Worm (Caenorhabditis elegans): ENCODE measurements around the gene K08D10.10.
A peak's percentile ranks its signal among the peaks of the same experiment; 100 is the strongest.

K08D10.10 gene

DNA sequence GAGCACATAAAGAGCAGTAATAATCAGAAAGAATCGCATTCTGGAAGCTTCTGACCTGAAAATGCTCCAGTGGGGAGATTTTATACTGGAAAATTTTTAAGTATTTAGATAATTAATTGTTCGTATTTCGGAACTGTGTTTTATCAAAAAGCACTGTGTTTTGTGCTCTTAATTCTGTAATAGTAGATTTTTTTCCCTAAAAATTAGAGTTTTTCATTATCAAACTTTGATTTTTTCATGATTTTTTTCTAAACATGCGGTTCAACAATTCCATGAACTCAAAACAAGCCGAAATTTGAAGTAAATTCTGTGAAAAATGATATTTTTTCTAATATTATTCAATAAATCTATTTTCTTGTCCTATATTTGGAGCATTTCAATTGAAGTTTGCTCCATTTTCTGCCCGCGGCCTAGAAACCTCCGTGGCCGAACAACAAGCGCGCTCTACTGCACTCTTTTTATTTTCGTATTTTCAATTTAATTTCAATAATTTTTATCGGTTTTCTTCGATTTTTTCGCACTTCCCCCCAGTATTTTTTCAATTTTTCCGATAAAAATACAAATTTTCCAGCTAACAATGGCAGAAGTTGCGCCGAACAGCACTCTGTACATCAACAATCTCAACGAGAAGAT is 19.6 kb downstream of the K08D10.10 start, which contains the start of the genes K08D10.13 and rnp-2:
K08D10.13 (minus strand) TSS at position 51 of the 633 bp plus-strand sequence.
rnp-2 (plus strand) TSS at position 546 of the 633 bp plus-strand sequence.
- TF ChIP-seq sea-2 (GFP tag; IDR thresholded peaks at IDR 0.05) (no peak), hmg-20 (GFP tag; IDR thresholded peaks at IDR 0.05) (no peak), Y67H2A.10 (GFP tag; conservative IDR thresholded peaks at IDR 0.05) (no peak), mcd-1 (GFP tag; IDR thresholded peaks at IDR 0.05) (peak; percentile 89), let-607 (tag; optimal IDR thresholded peaks at IDR 0.05) (no peak), T26A5.8 (tag; optimal IDR thresholded peaks at IDR 0.05) (no peak), Y53F4B.3 (GFP tag; IDR thresholded peaks at IDR 0.05) (no peak), aptf-2 (GFP tag; conservative IDR thresholded peaks at IDR 0.05) (no peak), ZK185.1 (tag; optimal IDR thresholded peaks at IDR 0.05; ENCODE audit: poor library complexity, severe bottlenecking) (no peak), lin-54 (GFP tag; optimal IDR thresholded peaks at IDR 0.05) (peak; percentile 47), Y79H2A.3 (GFP tag; conservative IDR thresholded peaks at IDR 0.05) (no peak), ztf-26 (tag; optimal IDR thresholded peaks at IDR 0.05) (no peak), F37B4.10 (GFP tag; IDR thresholded peaks at IDR 0.05) (no peak), F33H1.4 (GFP tag; IDR thresholded peaks at IDR 0.05) (0 out of 2 replicates have a peak, but pooled peaks have one; percentile 18), nfya-2 (GFP tag; IDR thresholded peaks at IDR 0.05) (no peak), C06A6.2 (GFP tag; conservative IDR thresholded peaks at IDR 0.05) (no peak), hmg-1.2 (GFP tag; IDR thresholded peaks at IDR 0.05) (no peak), lsy-27 (tag; optimal IDR thresholded peaks at IDR 0.05; ENCODE audit: borderline replicate concordance, insufficient read depth) (no peak), lin-40 (tag; optimal IDR thresholded peaks at IDR 0.05) (no peak), lir-1 (GFP tag; conservative IDR thresholded peaks at IDR 0.05) (no peak), attf-3 (GFP tag; conservative IDR thresholded peaks at IDR 0.05) (0 out of 2 replicates have a peak, but pooled peaks have one; percentile 42), K11D2.4 (GFP tag; IDR thresholded peaks at IDR 0.05) (no peak), ztf-22 (GFP tag; optimal IDR thresholded peaks at IDR 0.05) (no peak), nhr-80 (tag; optimal IDR thresholded peaks at IDR 0.05) (no peak), nhr-179 (tag; optimal IDR thresholded peaks at IDR 0.05) (no peak), dox-1 (GFP tag; IDR thresholded peaks at IDR 0.05) (no peak), lin-35 (GFP tag; optimal IDR thresholded peaks at IDR 0.05) (peak in 1 of 3 experiments; percentile 28), cebp-2 (GFP tag; IDR thresholded peaks at IDR 0.05) (no peak), ceh-40 (GFP tag; IDR thresholded peaks at IDR 0.05) (no peak), snpc-4 (GFP tag; optimal IDR thresholded peaks at IDR 0.05) (no peak), snpc-4 (tag; optimal IDR thresholded peaks at IDR 0.05) (peak in 1 of 4 experiments; percentile 3), madf-3 (GFP tag; IDR thresholded peaks at IDR 0.05) (no peak), xnd-1 (tag; optimal IDR thresholded peaks at IDR 0.05) (no peak), ztf-18 (tag; optimal IDR thresholded peaks at IDR 0.05) (no peak), hlh-26 (GFP tag; conservative IDR thresholded peaks at IDR 0.05) (no peak), sdz-38 (tag; optimal IDR thresholded peaks at IDR 0.05) (no peak), zim-3 (tag; optimal IDR thresholded peaks at IDR 0.05) (no peak), ztf-3 (GFP tag; optimal IDR thresholded peaks at IDR 0.05) (no peak), hsf-1 (GFP tag; IDR thresholded peaks at IDR 0.05) (no peak), ama-1 (optimal IDR thresholded peaks at IDR 0.05) (no peak), ama-1 (GFP tag; optimal IDR thresholded peaks at IDR 0.05) (no peak), bed-2 (GFP tag; IDR thresholded peaks at IDR 0.05) (0 out of 2 replicates have a peak, but pooled peaks have one; percentile 32), T07F8.4 (tag; optimal IDR thresholded peaks at IDR 0.05) (no peak), atf-7 (tag; optimal IDR thresholded peaks at IDR 0.05) (no peak), F55B11.4 (tag; optimal IDR thresholded peaks at IDR 0.05; ENCODE audit: borderline replicate concordance, insufficient read depth) (no peak), lsl-1 (GFP tag; optimal IDR thresholded peaks at IDR 0.05) (no peak), chd-7 (tag; optimal IDR thresholded peaks at IDR 0.05) (no peak)
